Fruit fly (Drosophila melanogaster): ENCODE results near the gene GIIIspla2.

- TF ChIP-seq CG10348 (GFP tag; IDR thresholded peaks at IDR 0.05): no peak
- TF ChIP-seq EcR (GFP tag; optimal IDR thresholded peaks at IDR 0.05): no peak
- no peak for TF ChIP-seq Pif1A (GFP tag; optimal IDR thresholded peaks at IDR 0.05)
- no peak for TF ChIP-seq CG9948 (tag; optimal IDR thresholded peaks at IDR 0.05)
- TF ChIP-seq CG34367 (tag; optimal IDR thresholded peaks at IDR 0.05): no peak
- TF ChIP-seq gl (tag; optimal IDR thresholded peaks at IDR 0.05): no peak
- no peak for TF ChIP-seq CG15710 (tag; optimal IDR thresholded peaks at IDR 0.05)
- TF ChIP-seq D1 (tag; optimal IDR thresholded peaks at IDR 0.05): no peak
- no peak for TF ChIP-seq CG12605 (GFP tag; IDR thresholded peaks at IDR 0.05)
- no peak for TF ChIP-seq Ets98B (GFP tag; IDR thresholded peaks at IDR 0.05)
- no peak for TF ChIP-seq CG17806 (tag; optimal IDR thresholded peaks at IDR 0.05)
- no peak for TF ChIP-seq CG14655 (GFP tag; optimal IDR thresholded peaks at IDR 0.05)
Observed at dm6 chrX:8178989-8179388, 21.6 kb downstream of the GIIIspla2 start.
